Fruit fly (Drosophila melanogaster) whole organism, pupa: ENCODE measurements around the gene Gas41.

Source experiments
- CG10348 ChIP-seq: fragments of 200-800 bp; sonication (Bioruptor generic); IDR thresholded peaks from 2 replicates; pipeline ENCODE4 v1.3.6; 2022; ENCODE audit warnings: missing biosample characterization, missing genetic modification characterization
- CG12605 ChIP-seq: fragments of 200-800 bp; sonication (Bioruptor generic); IDR thresholded peaks from 2 replicates; pipeline ENCODE4 v1.3.6; 2022; ENCODE audit warnings: missing biosample characterization, missing genetic modification characterization
- CG13204 ChIP-seq: fragments of 200-800 bp; sonication (Bioruptor generic); optimal IDR thresholded peaks from 2 replicates; lab custom pipeline; 2018; ENCODE audit warnings: missing biosample characterization, mild to moderate bottlenecking, missing genetic modification characterization, moderate library complexity
- CG14655 ChIP-seq: fragments of 200-800 bp; sonication (Bioruptor generic); optimal IDR thresholded peaks from 3 replicates; lab custom pipeline; 2017; ENCODE audit warnings: mild to moderate bottlenecking, missing biosample characterization, missing genetic modification reagents, missing genetic modification characterization
- CG15710 ChIP-seq: fragments of 200-800 bp; sonication (Bioruptor generic); optimal IDR thresholded peaks from 2 replicates; lab custom pipeline; 2018; ENCODE audit warnings: missing biosample characterization, mild to moderate bottlenecking, missing genetic modification characterization, moderate library complexity
- CG17806 ChIP-seq: fragments of 200-800 bp; sonication (Bioruptor generic); optimal IDR thresholded peaks from 2 replicates; lab custom pipeline; 2018; ENCODE audit warnings: missing biosample characterization, mild to moderate bottlenecking, missing genetic modification characterization, moderate library complexity
- CG32121 ChIP-seq: fragments of 200-800 bp; sonication (Bioruptor generic); IDR thresholded peaks from 2 replicates; pipeline ENCODE4 v1.3.6; 2022; ENCODE audit warnings: missing biosample characterization, missing genetic modification characterization
- CG34367 ChIP-seq: fragments of 200-800 bp; sonication (Bioruptor generic); optimal IDR thresholded peaks from 2 replicates; lab custom pipeline; 2018; ENCODE audit warnings: missing biosample characterization, mild to moderate bottlenecking, missing genetic modification characterization
- CG4496 ChIP-seq: fragments of 200-800 bp; sonication (Bioruptor generic); IDR thresholded peaks from 3 replicates; pipeline ENCODE4 v1.3.6; 2022; ENCODE audit warnings: missing biosample characterization, missing genetic modification characterization
- CG8159 ChIP-seq: fragments of 200-800 bp; sonication (Bioruptor generic); optimal IDR thresholded peaks from 3 replicates; lab custom pipeline; 2018; ENCODE audit warnings: missing biosample characterization, mild to moderate bottlenecking, missing genetic modification characterization, moderate library complexity
- CG8301 ChIP-seq: fragments of 200-800 bp; sonication (Bioruptor generic); optimal IDR thresholded peaks from 2 replicates; lab custom pipeline; 2018; ENCODE audit warnings: missing biosample characterization, mild to moderate bottlenecking, missing genetic modification characterization
- CG9948 ChIP-seq: fragments of 200-800 bp; sonication (Bioruptor generic); optimal IDR thresholded peaks from 2 replicates; lab custom pipeline; 2018; ENCODE audit warnings: missing biosample characterization, mild to moderate bottlenecking, missing genetic modification characterization, moderate library complexity
- D1 ChIP-seq: fragments of 200-800 bp; sonication (Bioruptor generic); optimal IDR thresholded peaks from 2 replicates; lab custom pipeline; 2018; ENCODE audit warnings: missing biosample characterization, mild to moderate bottlenecking, missing genetic modification characterization, moderate library complexity
- EcR ChIP-seq: fragments of 200-800 bp; sonication (Bioruptor generic); optimal IDR thresholded peaks from 3 replicates; lab custom pipeline; 2019; ENCODE audit warnings: missing biosample characterization, missing genetic modification characterization, mild to moderate bottlenecking, moderate library complexity, missing genetic modification reagents
- Ets98B ChIP-seq: fragments of 200-800 bp; sonication (Bioruptor generic); IDR thresholded peaks from 2 replicates; pipeline ENCODE4 v1.3.6; 2022; ENCODE audit warnings: missing biosample characterization, missing genetic modification characterization
- Pif1A ChIP-seq: fragments of 200-800 bp; sonication (Bioruptor generic); optimal IDR thresholded peaks from 3 replicates; lab custom pipeline; 2016; ENCODE audit warnings: missing biosample characterization, missing genetic modification characterization
- Pif1B ChIP-seq: fragments of 200-800 bp; sonication (Bioruptor generic); optimal IDR thresholded peaks from 3 replicates; lab custom pipeline; 2016; ENCODE audit warnings: missing biosample characterization, missing genetic modification characterization
- Snoo ChIP-seq: fragments of 200-800 bp; sonication (Bioruptor generic); optimal IDR thresholded peaks from 3 replicates; lab custom pipeline; 2017; ENCODE audit warnings: missing biosample characterization, mild to moderate bottlenecking, missing genetic modification characterization, inconsistent platforms
- fd96Ca ChIP-seq: fragments of 200-800 bp; sonication (Bioruptor generic); IDR thresholded peaks from 3 replicates; pipeline ENCODE4 v1.3.6; 2022; ENCODE audit warnings: missing biosample characterization, missing genetic modification characterization
- gl ChIP-seq: fragments of 200-800 bp; sonication (Bioruptor generic); optimal IDR thresholded peaks from 2 replicates; lab custom pipeline; 2018; ENCODE audit warnings: missing biosample characterization, mild to moderate bottlenecking, missing genetic modification characterization
- rn ChIP-seq: fragments of 200-800 bp; sonication (Bioruptor generic); IDR thresholded peaks from 2 replicates; pipeline ENCODE4 v1.3.6; 2022; ENCODE audit warnings: missing biosample characterization, missing genetic modification characterization

Gene Gas41

dm6 chr2L:6942714-6943113 is 7.3 kb downstream of the Gas41 start, which contains the start of gene CG18304:
Gene CG18304 (minus strand): TSS chr2L:6942814.
- TF ChIP-seq CG13204 (no peak), Pif1B (GFP tag; lab: Kevin White, UChicago) (no peak), rn (GFP tag; lab: Robert Waterston, UW) (no peak), CG14655 (no peak), fd96Ca (GFP tag; lab: Robert Waterston, UW) (no peak), D1 (no peak), CG4496 (GFP tag; lab: Robert Waterston, UW) (no peak)

dm6 chr2L:6941731-6942130 is 8.3 kb downstream of the Gas41 start:
- no peak for TF ChIP-seq Ets98B

- TF ChIP-seq gl (tag; lab: Kevin White, UChicago) = no peak
- TF ChIP-seq Pif1A (GFP tag; lab: Kevin White, UChicago) = no peak
- no peak for TF ChIP-seq D1
- peak; percentile 7; the same call in 1 of the 2 replicates for TF ChIP-seq CG32121 (GFP tag; lab: Robert Waterston, UW)
- no peak for TF ChIP-seq rn (GFP tag; lab: Robert Waterston, UW)
- no peak for TF ChIP-seq CG9948
- TF ChIP-seq Ets98B = no peak
- no peak for TF ChIP-seq CG15710 (tag; lab: Kevin White, UChicago)
These were observed 10.3 kb downstream of the Gas41 start for dm6 chr2L:6939698-6940097.

dm6 chr2L:6931821-6932220 is 18.2 kb downstream of the Gas41 start, which contains the start of gene CG43232:
Gene CG43232 (plus strand): TSS chr2L:6932121.
- TF ChIP-seq CG8159 (no peak), CG4496 (GFP tag; lab: Robert Waterston, UW) (no peak), gl (tag; lab: Kevin White, UChicago) (no peak), fd96Ca (GFP tag; lab: Robert Waterston, UW) (no peak), CG17806 (tag; lab: Kevin White, UChicago) (no peak), Ets98B (no peak), CG10348 (no peak), CG12605 (GFP tag; lab: Robert Waterston, UW) (no peak), CG34367 (tag; lab: Kevin White, UChicago) (no peak), D1 (no peak), Pif1B (GFP tag; lab: Kevin White, UChicago) (no peak), EcR (no peak)

dm6 chr2L:6925114-6925513 is 24.9 kb downstream of the Gas41 start:
- TF ChIP-seq CG32121 (GFP tag; lab: Robert Waterston, UW) (no peak), fd96Ca (GFP tag; lab: Robert Waterston, UW) (no peak), CG8301 (tag; lab: Kevin White, UChicago) (no peak)
- TF ChIP-seq, all 21 proteins: peak for 0

dm6 chr2L:6922091-6922753 is 27.8 kb downstream of the Gas41 start:
- TF ChIP-seq Pif1B (GFP tag; lab: Kevin White, UChicago) (peak; percentile 87), D1 (no peak), CG12605 (GFP tag; lab: Robert Waterston, UW) (no peak; the same call in 1 of the 2 replicates), Pif1A (GFP tag; lab: Kevin White, UChicago) (peak; percentile 85), CG34367 (tag; lab: Kevin White, UChicago) (peak; percentile 82), Ets98B (peak; percentile 90), CG17806 (tag; lab: Kevin White, UChicago) (peak; percentile 83), Snoo (tag; lab: Kevin White, UChicago) (peak; percentile 49), rn (GFP tag; lab: Robert Waterston, UW) (no peak; the same call in 1 of the 2 replicates), CG4496 (GFP tag; lab: Robert Waterston, UW) (peak; percentile 91; the same call in 1 of the 3 replicates), gl (tag; lab: Kevin White, UChicago) (peak; percentile 39), CG8159 (peak; percentile 82), CG15710 (tag; lab: Kevin White, UChicago) (peak; percentile 74), EcR (peak; percentile 81), CG32121 (GFP tag; lab: Robert Waterston, UW) (peak; percentile 81), CG13204 (no peak), CG10348 (no peak), CG8301 (tag; lab: Kevin White, UChicago) (peak; percentile 88), CG14655 (no peak), fd96Ca (GFP tag; lab: Robert Waterston, UW) (no peak), CG9948 (peak; percentile 80)
- TF ChIP-seq, all 21 proteins: peak for 14

- TF ChIP-seq CG15710 (tag; lab: Kevin White, UChicago) (no peak), D1 (no peak), EcR (peak; percentile 96), Snoo (tag; lab: Kevin White, UChicago) (no peak), Ets98B (no peak), CG8159 (peak; percentile 29), gl (tag; lab: Kevin White, UChicago) (peak; percentile 10), rn (GFP tag; lab: Robert Waterston, UW) (no peak), Pif1B (GFP tag; lab: Kevin White, UChicago) (peak; percentile 3), CG8301 (tag; lab: Kevin White, UChicago) (peak; percentile 14), CG12605 (GFP tag; lab: Robert Waterston, UW) (peak; percentile 48; the same call in 1 of the 2 replicates), CG4496 (GFP tag; lab: Robert Waterston, UW) (0 out of 3 replicates have a peak, but pooled peaks have one; percentile 18), CG14655 (no peak), CG9948 (no peak)
These were observed 28.5 kb downstream of the Gas41 start for dm6 chr2L:6921360-6922090.
